Worm (Caenorhabditis elegans) whole organism, L4 larva: Measurements from ENCODE around the gene tkr-3.

Source experiments
- F10B5.3 ChIP-seq: sonication (generic microtip); optimal IDR thresholded peaks from 2 replicates; lab custom pipeline; 2016; ENCODE audit warnings: mild to moderate bottlenecking, missing genetic modification characterization, missing compliant biosample characterization
- F26F4.8 ChIP-seq: fragments of 200-800 bp; sonication (Bioruptor generic); conservative IDR thresholded peaks from 2 replicates; pipeline ENCODE4 v1.3.6; 2022; ENCODE audit warnings: missing genetic modification characterization, missing compliant biosample characterization
- F49E8.2 ChIP-seq: sonication (generic microtip); optimal IDR thresholded peaks from 2 replicates; lab custom pipeline; 2016; ENCODE audit warnings: missing compliant biosample characterization, mild to moderate bottlenecking, missing genetic modification characterization, borderline replicate concordance
- R02D3.7 ChIP-seq: fragments of 150-350 bp; sonication (generic microtip); optimal IDR thresholded peaks from 3 replicates; lab custom pipeline; 2014; ENCODE audit warnings: missing biosample characterization, missing genetic modification characterization
- Y105C5A.15 ChIP-seq: fragments of 200-800 bp; sonication (Bioruptor generic); IDR thresholded peaks from 2 replicates; pipeline ENCODE4 v1.3.6; 2022; ENCODE audit warnings: missing genetic modification characterization, missing compliant biosample characterization
- Y5F2A.4 ChIP-seq: fragments of 200-800 bp; sonication (Bioruptor generic); optimal IDR thresholded peaks from 2 replicates; lab custom pipeline; 2018; ENCODE audit warnings: mild to moderate bottlenecking, missing genetic modification characterization, missing compliant biosample characterization
- aha-1 ChIP-seq: fragments of 150-350 bp; peaks from one replicate; lab custom pipeline; 2014; ENCODE audit warnings: missing biosample characterization, missing genetic modification characterization
- ceh-82 ChIP-seq: sonication (generic microtip); optimal IDR thresholded peaks from 2 replicates; lab custom pipeline; 2017; ENCODE audit warnings: missing biosample characterization, missing genetic modification characterization
- ctbp-1 ChIP-seq: fragments of 200-800 bp; sonication (Bioruptor generic); IDR thresholded peaks from 2 replicates; pipeline ENCODE4 v1.3.6; 2022; ENCODE audit warnings: missing genetic modification reagents, missing genetic modification characterization, missing compliant biosample characterization
- daf-16 ChIP-seq, 3 experiments: sonication (generic microtip); optimal IDR thresholded peaks; 2 replicates each; lab custom pipeline; 2016 to 2017; ENCODE audit warnings: missing genetic modification characterization in 3 of 3, missing genetic modification reagents in 3 of 3, mild to moderate bottlenecking in 2 of 3, missing compliant biosample characterization in 2 of 3, missing biosample characterization in 1 of 3, moderate library complexity in 1 of 3
- dmd-8 ChIP-seq: fragments of 200-800 bp; sonication (Bioruptor generic); IDR thresholded peaks from 2 replicates; pipeline ENCODE4 v1.3.6; 2022; ENCODE audit warnings: missing genetic modification characterization, missing compliant biosample characterization
- egl-27 ChIP-seq: sonication (generic microtip); optimal IDR thresholded peaks from 3 replicates; lab custom pipeline; 2017; ENCODE audit warnings: missing biosample characterization, missing genetic modification reagents, missing genetic modification characterization
- fkh-10 ChIP-seq: fragments of 150-350 bp; optimal IDR thresholded peaks from 2 replicates; lab custom pipeline; 2014; ENCODE audit warnings: missing biosample characterization, missing genetic modification reagents, missing genetic modification characterization
- fos-1 ChIP-seq: fragments of 150-350 bp; optimal IDR thresholded peaks from 2 replicates; lab custom pipeline; 2014; ENCODE audit warnings: missing biosample characterization, missing genetic modification characterization
- hif-1 ChIP-seq, 2 experiments: sonication (generic microtip); optimal IDR thresholded peaks; 2 replicates each; lab custom pipeline; 2016 to 2017; ENCODE audit warnings: missing compliant biosample characterization in 2 of 2, missing genetic modification characterization in 2 of 2, missing genetic modification reagents in 2 of 2, missing genotype in 2 of 2, mild to moderate bottlenecking in 1 of 2
- hlh-30 ChIP-seq: sonication (generic microtip); optimal IDR thresholded peaks from 2 replicates; lab custom pipeline; 2017; ENCODE audit warnings: antibody characterized with exemption, mild to moderate bottlenecking, missing genetic modification characterization, missing compliant biosample characterization; ENCODE audit not compliant: insufficient read depth
- lim-7 ChIP-seq: fragments of 200-800 bp; sonication (Bioruptor generic); IDR thresholded peaks from 2 replicates; pipeline ENCODE4 v1.3.6; 2022; ENCODE audit warnings: missing genetic modification characterization, missing compliant biosample characterization
- lin-13 ChIP-seq: fragments of 150-350 bp; optimal IDR thresholded peaks from 2 replicates; lab custom pipeline; 2014; ENCODE audit warnings: missing biosample characterization, missing genetic modification reagents, missing genetic modification characterization
- lin-29 ChIP-seq: fragments of 200-800 bp; sonication (Bioruptor generic); IDR thresholded peaks from 2 replicates; pipeline ENCODE4 v1.3.6; 2022; ENCODE audit warnings: missing genetic modification reagents, missing genetic modification characterization, missing compliant biosample characterization
- lin-39 ChIP-seq: fragments of 150-350 bp; optimal IDR thresholded peaks from 2 replicates; lab custom pipeline; 2014; ENCODE audit warnings: missing biosample characterization, missing genetic modification reagents, missing genetic modification characterization
- lsy-2 ChIP-seq, 2 experiments: fragments of 150-350 bp in 1 of 2; sonication (generic microtip) in 1 of 2; optimal IDR thresholded peaks; 2 replicates each; lab custom pipeline; 2014 to 2017; ENCODE audit warnings: missing biosample characterization in 2 of 2, missing genetic modification characterization in 2 of 2
- mep-1 ChIP-seq: fragments of 150-350 bp; sonication (generic microtip); optimal IDR thresholded peaks from 3 replicates; lab custom pipeline; 2014; ENCODE audit warnings: missing biosample characterization, missing genetic modification characterization
- mes-2 ChIP-seq: sonication (generic microtip); optimal IDR thresholded peaks from 2 replicates; lab custom pipeline; 2016; ENCODE audit warnings: missing genotype, mild to moderate bottlenecking, missing genetic modification characterization, missing compliant biosample characterization; ENCODE audit not compliant: poor library complexity, severe bottlenecking
- nhr-10 ChIP-seq: fragments of 150-350 bp; optimal IDR thresholded peaks from 2 replicates; lab custom pipeline; 2014; ENCODE audit warnings: missing biosample characterization, missing genetic modification characterization
- nhr-102 ChIP-seq: sonication (generic microtip); optimal IDR thresholded peaks from 2 replicates; lab custom pipeline; 2016; ENCODE audit warnings: mild to moderate bottlenecking, missing genetic modification characterization, moderate library complexity, missing compliant biosample characterization
- nhr-111 ChIP-seq: fragments of 200-800 bp; sonication (Bioruptor generic); optimal IDR thresholded peaks from 2 replicates; lab custom pipeline; 2018; ENCODE audit warnings: mild to moderate bottlenecking, missing genetic modification characterization, missing compliant biosample characterization
- nhr-25 ChIP-seq: sonication (generic microtip); optimal IDR thresholded peaks from 2 replicates; lab custom pipeline; 2017; ENCODE audit warnings: missing genetic modification characterization, mild to moderate bottlenecking, missing compliant biosample characterization, antibody characterized with exemption, moderate library complexity, borderline replicate concordance; ENCODE audit not compliant: insufficient read depth
- nhr-28 ChIP-seq: fragments of 150-350 bp; optimal IDR thresholded peaks from 2 replicates; lab custom pipeline; 2014; ENCODE audit warnings: missing biosample characterization, missing genetic modification characterization
- nhr-42 ChIP-seq: fragments of 200-800 bp; sonication (Bioruptor generic); IDR thresholded peaks from 2 replicates; pipeline ENCODE4 v1.3.6; 2022; ENCODE audit warnings: missing genetic modification characterization, missing compliant biosample characterization
- nhr-6 ChIP-seq: fragments of 150-350 bp; optimal IDR thresholded peaks from 2 replicates; lab custom pipeline; 2014; ENCODE audit warnings: missing biosample characterization, missing genetic modification characterization
- nhr-76 ChIP-seq: fragments of 150-350 bp; optimal IDR thresholded peaks from 2 replicates; lab custom pipeline; 2014; ENCODE audit warnings: missing biosample characterization, missing genetic modification characterization
- pha-4 ChIP-seq, 2 experiments: fragments of 150-350 bp in 1 of 2; fragments of 200-800 bp in 1 of 2; sonication (Bioruptor generic) in 1 of 2; IDR thresholded peaks in 1 of 2; optimal IDR thresholded peaks in 1 of 2; 2 replicates each; pipeline versions ENCODE4 v1.3.6 to Lab custom; 2014 to 2022; ENCODE audit warnings: missing genetic modification characterization in 2 of 2, missing genetic modification reagents in 2 of 2, missing biosample characterization in 1 of 2, missing compliant biosample characterization in 1 of 2
- rbr-2 ChIP-seq: sonication (generic microtip); optimal IDR thresholded peaks from 2 replicates; lab custom pipeline; 2016; ENCODE audit warnings: missing genotype, missing genetic modification characterization, missing compliant biosample characterization
- skn-1 ChIP-seq: fragments of 150-350 bp; optimal IDR thresholded peaks from 2 replicates; lab custom pipeline; 2014; ENCODE audit warnings: missing biosample characterization, missing genetic modification characterization
- spr-3 ChIP-seq: fragments of 200-800 bp; sonication (Bioruptor generic); optimal IDR thresholded peaks from 2 replicates; lab custom pipeline; 2018; ENCODE audit warnings: mild to moderate bottlenecking, missing genetic modification characterization, missing compliant biosample characterization
- unc-130 ChIP-seq: sonication (generic microtip); optimal IDR thresholded peaks from 2 replicates; lab custom pipeline; 2016; ENCODE audit warnings: missing genetic modification reagents, missing genetic modification characterization, missing compliant biosample characterization
- unc-62 ChIP-seq, 3 experiments: fragments of 150-350 bp in 1 of 3; sonication (generic microtip); optimal IDR thresholded peaks in 2 of 3; peaks in 1 of 3; 1 replicate in 1 of 3; 2 replicates in 2 of 3; lab custom pipeline; 2014 to 2017; ENCODE audit warnings: missing biosample characterization in 3 of 3, missing genetic modification characterization in 3 of 3, missing genetic modification reagents in 3 of 3, missing genotype in 1 of 3

tkr-3 gene

ce11 chrIV:5103229-5103894 is 18.5 kb downstream of the tkr-3 start, which contains the start of gene C02B10.3 (continued):
- TF ChIP-seq lin-13 (GFP tag; lab: Kevin White, UChicago) (no peak), fkh-10 (GFP tag; lab: Kevin White, UChicago) (peak; percentile 68)

- TF ChIP-seq nhr-42 (GFP tag; lab: Robert Waterston, UW) (no peak), nhr-6 (tag; lab: Kevin White, UChicago) (no peak), skn-1 (tag; lab: Kevin White, UChicago) (no peak), Y5F2A.4 (GFP tag; lab: Kevin White, UChicago) (no peak), ctbp-1 (GFP tag; lab: Robert Waterston, UW) (no peak), lim-7 (GFP tag; lab: Robert Waterston, UW) (no peak), nhr-10 (tag; lab: Kevin White, UChicago) (no peak), unc-62 (GFP tag; optimal IDR thresholded peaks at IDR 0.05 in 1 of 2; lab: Kevin White, UChicago) (no peak), unc-62 (tag; optimal IDR thresholded peaks at IDR 0.05; lab: Kevin White, UChicago) (no peak)
Measured at ce11 chrIV:5101945-5102344, 19.9 kb downstream of the tkr-3 start.

ce11 chrIV:5100145-5100544 is 21.8 kb downstream of the tkr-3 start:
- TF ChIP-seq Y105C5A.15 (GFP tag; lab: Robert Waterston, UW) (no peak), aha-1 (peak; percentile 78), ctbp-1 (GFP tag; lab: Robert Waterston, UW) (peak; percentile 55; the same call in 1 of the 2 replicates), lin-39 (no peak), lsy-2 (tag; optimal IDR thresholded peaks at IDR 0.05; lab: Kevin White, UChicago) (peak in 1 of 2 experiments; percentile 38), rbr-2 (peak; percentile 45), mep-1 (tag; lab: Kevin White, UChicago) (peak; percentile 33), unc-62 (GFP tag; optimal IDR thresholded peaks at IDR 0.05 in 1 of 2; lab: Kevin White, UChicago) (peak in 1 of 2 experiments; percentile 47), unc-62 (tag; optimal IDR thresholded peaks at IDR 0.05; lab: Kevin White, UChicago) (no peak), dmd-8 (GFP tag; lab: Robert Waterston, UW) (no peak), unc-130 (no peak), nhr-76 (tag; lab: Kevin White, UChicago) (no peak)
- TF ChIP-seq, all 104 proteins: peak for 6

- TF ChIP-seq hlh-30 (tag; lab: Kevin White, UChicago), result no peak
- no peak for TF ChIP-seq nhr-102 (tag; lab: Kevin White, UChicago)
- peak; percentile 94 for TF ChIP-seq aha-1
- TF ChIP-seq, all 104 proteins: peak for 1
Measured at ce11 chrIV:5093462-5093861, 28.4 kb downstream of the tkr-3 start.

- TF ChIP-seq F10B5.3 (tag; lab: Kevin White, UChicago) (no peak), F49E8.2 (tag; lab: Kevin White, UChicago) (no peak), daf-16 (GFP tag; optimal IDR thresholded peaks at IDR 0.05; lab: Kevin White, UChicago) (no peak), daf-16 (tag; optimal IDR thresholded peaks at IDR 0.05; lab: Kevin White, UChicago) (no peak), fkh-10 (GFP tag; lab: Kevin White, UChicago) (no peak), nhr-102 (tag; lab: Kevin White, UChicago) (no peak), R02D3.7 (tag; lab: Kevin White, UChicago) (no peak), spr-3 (GFP tag; lab: Kevin White, UChicago) (no peak), lin-39 (no peak), hif-1 (tag; optimal IDR thresholded peaks at IDR 0.05; lab: Kevin White, UChicago) (no peak), mes-2 (tag; lab: Kevin White, UChicago) (peak; percentile 77), skn-1 (tag; lab: Kevin White, UChicago) (no peak), F26F4.8 (GFP tag; lab: Robert Waterston, UW) (no peak), nhr-25 (no peak), mep-1 (tag; lab: Kevin White, UChicago) (peak; percentile 25), egl-27 (tag; lab: Kevin White, UChicago) (no peak), nhr-28 (tag; lab: Kevin White, UChicago) (no peak), ceh-82 (tag; lab: Kevin White, UChicago) (no peak), lin-29 (GFP tag; lab: Robert Waterston, UW) (no peak), nhr-76 (tag; lab: Kevin White, UChicago) (no peak), nhr-111 (GFP tag; lab: Kevin White, UChicago) (no peak), lim-7 (GFP tag; lab: Robert Waterston, UW) (no peak), lsy-2 (tag; optimal IDR thresholded peaks at IDR 0.05; lab: Kevin White, UChicago) (peak; percentile 85 to 99), fos-1 (no peak), pha-4 (GFP tag; IDR thresholded peaks at IDR 0.05; lab: Robert Waterston, UW) (no peak), pha-4 (tag; optimal IDR thresholded peaks at IDR 0.05; lab: Kevin White, UChicago) (peak; percentile 42)
Measured at ce11 chrIV:5090993-5091793, 30.7 kb downstream of the tkr-3 start, which contains the start of the genes snpn-1 and C02B10.4. snpn-1 (minus strand) TSS chrIV:5091043. C02B10.4 (plus strand) TSS chrIV:5091586.
